Worm (Caenorhabditis elegans) whole organism, late embryonic: ENCODE measurements around the gene C39D10.11.

Source experiments
- Y22D7AL.16 ChIP-seq: sonication (generic microtip); optimal IDR thresholded peaks from 2 replicates; lab custom pipeline; 2016; ENCODE audit warnings: missing genetic modification characterization, missing compliant biosample characterization
- pax-1 ChIP-seq: fragments of 150-350 bp; optimal IDR thresholded peaks from 2 replicates; lab custom pipeline; 2014; ENCODE audit warnings: missing biosample characterization, missing genetic modification characterization
- unc-86 ChIP-seq: sonication (generic microtip); optimal IDR thresholded peaks from 2 replicates; lab custom pipeline; 2016; ENCODE audit warnings: missing genetic modification characterization, missing compliant biosample characterization

- TF ChIP-seq unc-86 (tag; lab: Kevin White, UChicago) (peak; percentile 67), pax-1 (tag; lab: Kevin White, UChicago) (no peak), Y22D7AL.16 (tag; lab: Kevin White, UChicago) (no peak)
Observed at ce11 chrX:7951578-7951977, 48.5 kb downstream of the C39D10.11 start.
